Fruit fly (Drosophila melanogaster): ENCODE data around the gene CG5421.

Gene CG5421

DNA sequence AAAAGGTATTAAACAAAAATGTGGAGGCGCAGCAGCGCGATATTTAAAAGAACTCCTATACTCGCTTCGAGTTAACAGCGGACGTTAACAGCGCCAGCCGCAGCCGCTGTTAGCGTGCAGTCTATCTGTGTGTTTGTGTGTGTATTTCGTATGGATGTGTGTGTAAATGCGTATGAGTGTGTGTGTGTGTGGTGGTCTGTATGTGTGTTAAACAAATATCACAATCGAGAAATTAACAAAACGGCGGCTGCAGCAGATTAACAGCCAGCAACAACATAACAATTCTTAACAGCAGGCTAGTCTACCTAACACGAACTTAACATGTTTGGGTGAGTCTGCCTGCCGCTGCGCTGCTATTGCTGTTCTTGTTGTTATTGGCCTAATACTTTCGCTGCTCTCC lies 9.3 kb upstream of the CG5421 start (continued):
- TF ChIP-seq CG13424 (tag; optimal IDR thresholded peaks at IDR 0.05) (peak; percentile 0), Ravus (GFP tag; IDR thresholded peaks at IDR 0.05) (no peak), Antp (GFP tag; optimal IDR thresholded peaks at IDR 0.05) (no peak), cato (GFP tag; optimal IDR thresholded peaks at IDR 0.05; ENCODE audit: borderline replicate concordance) (no peak), CG17612 (GFP tag; IDR thresholded peaks at IDR 0.05) (no peak), Hmx (GFP tag; optimal IDR thresholded peaks at IDR 0.05) (no peak), slbo (GFP tag; IDR thresholded peaks at IDR 0.05) (no peak), Med (GFP tag) (peak; percentile 72), zen2 (GFP tag; IDR thresholded peaks at IDR 0.05; ENCODE audit: partially characterized antibody) (0 out of 3 replicates have a peak, but pooled peaks have one; percentile 25), ase (GFP tag; IDR thresholded peaks at IDR 0.05) (no peak), Asciz (GFP tag; optimal IDR thresholded peaks at IDR 0.05) (no peak), Camta (GFP tag; optimal IDR thresholded peaks at IDR 0.05) (no peak), CG8944 (GFP tag; optimal IDR thresholded peaks at IDR 0.05) (no peak), CG10565 (GFP tag; optimal IDR thresholded peaks at IDR 0.05) (no peak), vfl (GFP tag; optimal IDR thresholded peaks at IDR 0.05) (no peak), Lhr (GFP tag; optimal IDR thresholded peaks at IDR 0.05) (no peak), CG9817 (tag; optimal IDR thresholded peaks at IDR 0.05) (no peak), hb (GFP tag; IDR thresholded peaks at IDR 0.05; ENCODE audit: partially characterized antibody) (no peak), CG1602 (GFP tag; optimal IDR thresholded peaks at IDR 0.05) (no peak), B-H1 (GFP tag; IDR thresholded peaks at IDR 0.05) (no peak), stwl (tag; optimal IDR thresholded peaks at IDR 0.05) (peak; percentile 25), CG8765 (GFP tag; IDR thresholded peaks at IDR 0.05) (no peak), CG11723 (GFP tag; optimal IDR thresholded peaks at IDR 0.05) (no peak), zfh2 (GFP tag; optimal IDR thresholded peaks at IDR 0.05) (no peak), Xrp1 (GFP tag; IDR thresholded peaks at IDR 0.05) (no peak), hbn (GFP tag; IDR thresholded peaks at IDR 0.05; ENCODE audit: partially characterized antibody) (no peak), CG2199 (GFP tag; IDR thresholded peaks at IDR 0.05) (no peak), slp2 (GFP tag; optimal IDR thresholded peaks at IDR 0.05) (no peak), Dbx (GFP tag; IDR thresholded peaks at IDR 0.05) (no peak), CG12219 (GFP tag; optimal IDR thresholded peaks at IDR 0.05) (peak; percentile 28), CG9215 (GFP tag; IDR thresholded peaks at IDR 0.05) (no peak), CG14710 (tag; optimal IDR thresholded peaks at IDR 0.05) (peak; percentile 9), CG4730 (GFP tag; IDR thresholded peaks at IDR 0.05) (no peak), CG12769 (tag; optimal IDR thresholded peaks at IDR 0.05) (no peak), lola (GFP tag; optimal IDR thresholded peaks at IDR 0.05) (peak in 1 of 3 experiments; percentile 43), tna (GFP tag; IDR thresholded peaks at IDR 0.05; ENCODE audit: partially characterized antibody) (no peak), klu (GFP tag; IDR thresholded peaks at IDR 0.05) (no peak), CG31441 (GFP tag; IDR thresholded peaks at IDR 0.05) (no peak), CG13775 (GFP tag; optimal IDR thresholded peaks at IDR 0.05) (no peak), jigr1 (GFP tag; IDR thresholded peaks at IDR 0.05) (no peak), CG34224 (GFP tag; IDR thresholded peaks at IDR 0.05; ENCODE audit: partially characterized antibody) (no peak), CG14014 (GFP tag; IDR thresholded peaks at IDR 0.05) (no peak), CG10209 (GFP tag; optimal IDR thresholded peaks at IDR 0.05) (no peak), Neu2 (GFP tag; optimal IDR thresholded peaks at IDR 0.05; ENCODE audit: borderline replicate concordance) (no peak), MESR4 (GFP tag; optimal IDR thresholded peaks at IDR 0.05) (no peak), slou (GFP tag; optimal IDR thresholded peaks at IDR 0.05) (no peak), lilli (GFP tag; optimal IDR thresholded peaks at IDR 0.05) (no peak), wek (GFP tag; optimal IDR thresholded peaks at IDR 0.05) (peak; percentile 36), ems (GFP tag; optimal IDR thresholded peaks at IDR 0.05) (no peak), unc-4 (GFP tag; IDR thresholded peaks at IDR 0.05; ENCODE audit: partially characterized antibody) (no peak; the same call in 1 of the 2 replicates), CG2678 (tag; optimal IDR thresholded peaks at IDR 0.05) (peak; percentile 1)

Data from whole organism, embryonic.